Worm (Caenorhabditis elegans) whole organism, L2 larva: ENCODE measurements around the gene W01C9.2.

Experiments used
- ama-1 ChIP-seq: fragments of 150-350 bp; optimal IDR thresholded peaks from 2 replicates; lab custom pipeline; 2018; ENCODE audit warnings: inconsistent platforms
- mdl-1 ChIP-seq, 2 experiments: fragments of 150-350 bp in 1 of 2; sonication (generic microtip) in 1 of 2; optimal IDR thresholded peaks; 2 replicates each; lab custom pipeline; 2017; ENCODE audit warnings: missing biosample characterization in 2 of 2, missing genetic modification characterization in 2 of 2
- snpc-4 ChIP-seq: fragments of 150-350 bp; optimal IDR thresholded peaks from 2 replicates; lab custom pipeline; 2014; ENCODE audit warnings: missing biosample characterization, missing genetic modification characterization
- ztf-11 ChIP-seq: sonication (generic microtip); optimal IDR thresholded peaks from 2 replicates; lab custom pipeline; 2017; ENCODE audit warnings: missing biosample characterization, missing genetic modification characterization

ce11 chrII:8577509-8578099 lies 41.4 kb downstream of the W01C9.2 start, which contains the start of gene F54C9.9:
- TF ChIP-seq ztf-11 (no peak), ama-1 (lab: Kevin White, UChicago) (no peak), snpc-4 (tag; lab: Kevin White, UChicago) (no peak), mdl-1 (tag; optimal IDR thresholded peaks at IDR 0.05; lab: Kevin White, UChicago) (no peak)
